Worm (Caenorhabditis elegans): ENCODE measurements around the gene gcy-18.

Gene gcy-18

DNA sequence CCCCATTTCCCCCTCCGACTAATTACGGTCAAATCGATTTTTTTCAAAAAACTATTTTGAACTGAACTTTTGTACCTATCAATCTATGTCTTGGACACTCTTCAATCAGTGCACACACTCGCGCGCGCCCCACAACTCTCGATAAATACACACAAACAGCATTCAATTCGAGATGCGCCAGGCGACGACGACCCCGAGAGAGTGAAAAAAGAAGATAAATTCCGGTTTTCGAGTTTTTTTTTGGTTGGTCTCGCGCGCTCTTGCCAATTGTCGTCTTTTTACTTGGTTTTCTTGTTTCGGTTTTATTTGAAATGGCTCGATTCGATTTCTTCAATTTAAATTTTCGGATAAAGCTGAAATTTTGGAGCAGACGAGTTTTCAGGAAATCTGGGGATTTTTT lies 19.5 kb upstream of the gcy-18 start (continued):
- TF ChIP-seq nhr-90 (tag; optimal IDR thresholded peaks at IDR 0.05) (no peak), nhr-120 (GFP tag; IDR thresholded peaks at IDR 0.05) (no peak), athp-1 (tag; optimal IDR thresholded peaks at IDR 0.05) (no peak), nfya-2 (GFP tag; IDR thresholded peaks at IDR 0.05) (no peak), T07F8.4 (tag; optimal IDR thresholded peaks at IDR 0.05) (no peak), mxl-1 (tag; optimal IDR thresholded peaks at IDR 0.05) (no peak), C06A6.2 (GFP tag; conservative IDR thresholded peaks at IDR 0.05) (no peak), somi-1 (GFP tag; optimal IDR thresholded peaks at IDR 0.05) (no peak), repo-1 (tag; optimal IDR thresholded peaks at IDR 0.05) (peak; percentile 45), pbrm-1 (GFP tag; IDR thresholded peaks at IDR 0.05) (0 out of 2 replicates have a peak, but pooled peaks have one; percentile 13), nhr-27 (tag; optimal IDR thresholded peaks at IDR 0.05) (no peak), attf-3 (GFP tag; conservative IDR thresholded peaks at IDR 0.05) (no peak), akir-1 (GFP tag; optimal IDR thresholded peaks at IDR 0.05) (no peak), Y53G8AR.9 (GFP tag; conservative IDR thresholded peaks at IDR 0.05) (no peak), ztf-26 (tag; optimal IDR thresholded peaks at IDR 0.05) (no peak), mcd-1 (GFP tag; IDR thresholded peaks at IDR 0.05) (no peak), K11D2.4 (GFP tag; IDR thresholded peaks at IDR 0.05) (no peak), ztf-25 (GFP tag; IDR thresholded peaks at IDR 0.05) (no peak), gei-17 (GFP tag; optimal IDR thresholded peaks at IDR 0.05) (no peak), F57A8.1 (GFP tag; optimal IDR thresholded peaks at IDR 0.05) (no peak), rpc-1 (optimal IDR thresholded peaks at IDR 0.05) (no peak), rpc-1 (tag; optimal IDR thresholded peaks at IDR 0.05) (no peak), ceh-100 (GFP tag; IDR thresholded peaks at IDR 0.05) (no peak), snpc-1.3 (tag; optimal IDR thresholded peaks at IDR 0.05; ENCODE audit: insufficient read depth) (no peak), hrde-1 (tag; optimal IDR thresholded peaks at IDR 0.05; ENCODE audit: borderline replicate concordance) (no peak), ceh-40 (GFP tag; IDR thresholded peaks at IDR 0.05) (no peak), attf-6 (GFP tag; IDR thresholded peaks at IDR 0.05) (no peak), atf-7 (tag; optimal IDR thresholded peaks at IDR 0.05) (no peak), dpff-1 (tag; optimal IDR thresholded peaks at IDR 0.05) (no peak), ccch-3 (GFP tag; optimal IDR thresholded peaks at IDR 0.05) (no peak), egl-44 (GFP tag; IDR thresholded peaks at IDR 0.05) (no peak), Y79H2A.3 (GFP tag; conservative IDR thresholded peaks at IDR 0.05) (no peak), ceh-79 (tag; optimal IDR thresholded peaks at IDR 0.05) (no peak), lin-35 (GFP tag; optimal IDR thresholded peaks at IDR 0.05) (no peak), sptf-2 (GFP tag; optimal IDR thresholded peaks at IDR 0.05) (no peak), nhr-80 (tag; optimal IDR thresholded peaks at IDR 0.05) (peak; percentile 41), ama-1 (optimal IDR thresholded peaks at IDR 0.05) (peak; percentile 28), ama-1 (GFP tag; optimal IDR thresholded peaks at IDR 0.05) (no peak), hmg-20 (GFP tag; IDR thresholded peaks at IDR 0.05) (no peak), ceh-58 (GFP tag; IDR thresholded peaks at IDR 0.05) (no peak), bed-2 (GFP tag; IDR thresholded peaks at IDR 0.05) (no peak), F49E8.2 (tag; optimal IDR thresholded peaks at IDR 0.05; ENCODE audit: insufficient read depth) (no peak), unc-62 (GFP tag; optimal IDR thresholded peaks at IDR 0.05) (no peak), mel-28 (tag; optimal IDR thresholded peaks at IDR 0.05; ENCODE audit: borderline replicate concordance) (no peak), nfyb-1 (GFP tag; IDR thresholded peaks at IDR 0.05) (peak; percentile 43; the same call in 1 of the 2 replicates), sea-2 (GFP tag; IDR thresholded peaks at IDR 0.05) (no peak), nfya-1 (tag; optimal IDR thresholded peaks at IDR 0.05; ENCODE audit: borderline replicate concordance, insufficient read depth) (no peak), F23B12.7 (tag; optimal IDR thresholded peaks at IDR 0.05; ENCODE audit: insufficient read depth) (no peak), zfh-2 (GFP tag; conservative IDR thresholded peaks at IDR 0.05) (no peak), ZK185.1 (tag; optimal IDR thresholded peaks at IDR 0.05; ENCODE audit: poor library complexity, severe bottlenecking) (no peak)

Data from whole organism, young adult.